ENCODE assay signal across 1 fruit fly cellular context in the genomic region with DNA sequence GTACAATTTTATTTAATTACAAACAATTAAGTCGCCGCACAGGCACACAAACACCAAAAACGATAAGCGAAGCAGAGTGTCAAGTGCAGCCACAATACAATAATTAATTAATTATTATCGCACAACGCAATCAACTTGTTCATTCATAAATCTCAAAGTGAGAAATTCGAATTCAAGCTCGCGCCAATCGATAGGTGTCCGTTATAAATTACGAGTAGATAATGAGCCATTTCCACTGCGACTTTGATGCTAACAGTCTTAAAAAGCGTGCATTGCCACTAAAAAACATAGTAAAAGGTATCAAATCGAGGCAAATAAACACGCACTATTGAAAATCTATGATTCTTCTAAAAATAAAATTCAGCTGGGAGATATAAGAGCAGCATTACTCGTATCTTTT.
TF ChIP-seq lines count a peak whose summit lies in the region.

No protein-coding gene starts in this region.

TF ChIP-seq in whole organism, embryonic, 481 proteins besides CTCF, POLR2A, EP300 and RAD21 (continued from another document):
- TF ChIP-seq sens (GFP tag; lab: Kevin White, UChicago): peak; percentile 45
- TF ChIP-seq CG2116 (GFP tag; optimal IDR thresholded peaks at IDR 0.05; lab: Kevin White, UChicago): peak; percentile 10
- TF ChIP-seq GATAe (GFP tag; conservative IDR thresholded peaks at IDR 0.05; lab: Robert Waterston, UW): no peak
- TF ChIP-seq ssp (GFP tag; IDR thresholded peaks at IDR 0.05; lab: Robert Waterston, UW): peak; percentile 84
- no peak for TF ChIP-seq Blimp-1 (GFP tag; optimal IDR thresholded peaks at IDR 0.05; lab: Kevin White, UChicago)
- no peak for TF ChIP-seq bbx (GFP tag; IDR thresholded peaks at IDR 0.05; lab: Robert Waterston, UW; ENCODE audit: partially characterized antibody)
- TF ChIP-seq CG14710 (tag; optimal IDR thresholded peaks at IDR 0.05; lab: Kevin White, UChicago): no peak
- no peak for TF ChIP-seq CG6683 (GFP tag; optimal IDR thresholded peaks at IDR 0.05; lab: Kevin White, UChicago)
- TF ChIP-seq zf30C (GFP tag; optimal IDR thresholded peaks at IDR 0.05; lab: Kevin White, UChicago): no peak
- TF ChIP-seq TFAM (GFP tag; optimal IDR thresholded peaks at IDR 0.05; lab: Kevin White, UChicago): no peak
- peak; percentile 37 for TF ChIP-seq pzg (GFP tag; optimal IDR thresholded peaks at IDR 0.05; lab: Kevin White, UChicago)
- TF ChIP-seq CG17802 (tag; optimal IDR thresholded peaks at IDR 0.05; lab: Kevin White, UChicago): peak; percentile 86
- no peak for TF ChIP-seq tll (GFP tag; optimal IDR thresholded peaks at IDR 0.05; lab: Kevin White, UChicago)
- TF ChIP-seq gt (GFP tag; IDR thresholded peaks at IDR 0.05; lab: Robert Waterston, UW): no peak
- TF ChIP-seq HLH54F (GFP tag; optimal IDR thresholded peaks at IDR 0.05; lab: Kevin White, UChicago): no peak
- no peak for TF ChIP-seq CG13296 (GFP tag; optimal IDR thresholded peaks at IDR 0.05; lab: Kevin White, UChicago)
- no peak for TF ChIP-seq Ada2b (GFP tag; IDR thresholded peaks at IDR 0.05; lab: Robert Waterston, UW)
- TF ChIP-seq CG2199 (GFP tag; IDR thresholded peaks at IDR 0.05; lab: Robert Waterston, UW): no peak
- TF ChIP-seq E2f2 (GFP tag; IDR thresholded peaks at IDR 0.05; lab: Robert Waterston, UW): peak; percentile 51; the same call in 1 of the 2 replicates
- TF ChIP-seq unc-4 (GFP tag; IDR thresholded peaks at IDR 0.05; lab: Robert Waterston, UW; ENCODE audit: partially characterized antibody): no peak
- TF ChIP-seq CG15514 (GFP tag; optimal IDR thresholded peaks at IDR 0.05; lab: Kevin White, UChicago): peak; percentile 47
- TF ChIP-seq CG16863 (GFP tag; optimal IDR thresholded peaks at IDR 0.05; lab: Kevin White, UChicago): no peak
- TF ChIP-seq BEAF-32 (GFP tag; optimal IDR thresholded peaks at IDR 0.05; lab: Kevin White, UChicago): peak; percentile 41
- TF ChIP-seq psq (GFP tag; optimal IDR thresholded peaks at IDR 0.05; lab: Kevin White, UChicago): no peak
- no peak for TF ChIP-seq ap (GFP tag; IDR thresholded peaks at IDR 0.05; lab: Robert Waterston, UW)
- no peak for TF ChIP-seq kay (GFP tag; optimal IDR thresholded peaks at IDR 0.05; lab: Kevin White, UChicago)
- no peak for TF ChIP-seq NFAT (GFP tag; IDR thresholded peaks at IDR 0.05; lab: Robert Waterston, UW)
- TF ChIP-seq CG11398 (GFP tag; optimal IDR thresholded peaks at IDR 0.05; lab: Kevin White, UChicago): no peak
- TF ChIP-seq Dll (GFP tag; IDR thresholded peaks at IDR 0.05; lab: Robert Waterston, UW; ENCODE audit: partially characterized antibody): 0 out of 4 replicates have a peak, but pooled peaks have one; percentile 20
- TF ChIP-seq BtbVII (GFP tag; optimal IDR thresholded peaks at IDR 0.05; lab: Kevin White, UChicago): no peak
- peak; percentile 26 for TF ChIP-seq CG1603 (tag; optimal IDR thresholded peaks at IDR 0.05; lab: Kevin White, UChicago)
- peak; percentile 21 for TF ChIP-seq CG30020 (tag; optimal IDR thresholded peaks at IDR 0.05; lab: Kevin White, UChicago)
- TF ChIP-seq dati (GFP tag; IDR thresholded peaks at IDR 0.05; lab: Robert Waterston, UW): no peak
- peak; percentile 79 for TF ChIP-seq CG7357 (GFP tag; IDR thresholded peaks at IDR 0.05; lab: Robert Waterston, UW)
- no peak for TF ChIP-seq ac (GFP tag; optimal IDR thresholded peaks at IDR 0.05; lab: Kevin White, UChicago)
- no peak for TF ChIP-seq CG3838 (GFP tag; optimal IDR thresholded peaks at IDR 0.05; lab: Kevin White, UChicago)
- no peak for TF ChIP-seq Ravus (GFP tag; IDR thresholded peaks at IDR 0.05; lab: Robert Waterston, UW)
- no peak for TF ChIP-seq seq (GFP tag; IDR thresholded peaks at IDR 0.05; lab: Robert Waterston, UW)
- no peak for TF ChIP-seq vvl (GFP tag; IDR thresholded peaks at IDR 0.05; lab: Robert Waterston, UW)
- TF ChIP-seq repo (GFP tag; optimal IDR thresholded peaks at IDR 0.05; lab: Kevin White, UChicago): no peak
- no peak for TF ChIP-seq Adf1 (GFP tag; IDR thresholded peaks at IDR 0.05; lab: Robert Waterston, UW)
- TF ChIP-seq sqz (GFP tag; optimal IDR thresholded peaks at IDR 0.05; lab: Kevin White, UChicago): no peak
- TF ChIP-seq lola (GFP tag; optimal IDR thresholded peaks at IDR 0.05; lab: Kevin White, UChicago): no peak
- no peak for TF ChIP-seq CG13424 (tag; optimal IDR thresholded peaks at IDR 0.05; lab: Kevin White, UChicago)
- no peak for TF ChIP-seq B-H2 (GFP tag; optimal IDR thresholded peaks at IDR 0.05; lab: Kevin White, UChicago)
- no peak for TF ChIP-seq HmgZ (tag; optimal IDR thresholded peaks at IDR 0.05; lab: Kevin White, UChicago)
- no peak for TF ChIP-seq CG9817 (tag; optimal IDR thresholded peaks at IDR 0.05; lab: Kevin White, UChicago)
- no peak for TF ChIP-seq CG7745 (tag; optimal IDR thresholded peaks at IDR 0.05; lab: Kevin White, UChicago)
- TF ChIP-seq Dp (GFP tag; optimal IDR thresholded peaks at IDR 0.05; lab: Kevin White, UChicago): peak; percentile 60
- no peak for TF ChIP-seq Sox102F (GFP tag; optimal IDR thresholded peaks at IDR 0.05; lab: Kevin White, UChicago)
- no peak for TF ChIP-seq jigr1 (GFP tag; IDR thresholded peaks at IDR 0.05; lab: Robert Waterston, UW)
- TF ChIP-seq CG14014 (GFP tag; IDR thresholded peaks at IDR 0.05; lab: Robert Waterston, UW): no peak
- TF ChIP-seq CG18619 (GFP tag; optimal IDR thresholded peaks at IDR 0.05; lab: Kevin White, UChicago): no peak
- no peak for TF ChIP-seq nom (GFP tag; optimal IDR thresholded peaks at IDR 0.05; lab: Kevin White, UChicago)
- no peak for TF ChIP-seq CG5180 (GFP tag; optimal IDR thresholded peaks at IDR 0.05; lab: Kevin White, UChicago)
- TF ChIP-seq gsb-n (tag; optimal IDR thresholded peaks at IDR 0.05; lab: Kevin White, UChicago): no peak
- TF ChIP-seq HLH4C (GFP tag; IDR thresholded peaks at IDR 0.05; lab: Robert Waterston, UW; ENCODE audit: partially characterized antibody): 0 out of 3 replicates have a peak, but pooled peaks have one; percentile 25
- no peak for TF ChIP-seq vnd (GFP tag; IDR thresholded peaks at IDR 0.05; lab: Robert Waterston, UW; ENCODE audit: partially characterized antibody)
- TF ChIP-seq Dad (GFP tag; optimal IDR thresholded peaks at IDR 0.05; lab: Kevin White, UChicago): no peak
- peak; percentile 50 for TF ChIP-seq Med (GFP tag; lab: Kevin White, UChicago)
- TF ChIP-seq sna (GFP tag; IDR thresholded peaks at IDR 0.05; lab: Robert Waterston, UW; ENCODE audit: partially characterized antibody): no peak
- TF ChIP-seq CG3995 (GFP tag; optimal IDR thresholded peaks at IDR 0.05; lab: Kevin White, UChicago): no peak
- no peak for TF ChIP-seq Trl (optimal IDR thresholded peaks at IDR 0.05; lab: Kevin White, UChicago)
- TF ChIP-seq Trl (GFP tag; optimal IDR thresholded peaks at IDR 0.05; lab: Kevin White, UChicago): no peak
- no peak for TF ChIP-seq CG17385 (GFP tag; optimal IDR thresholded peaks at IDR 0.05; lab: Kevin White, UChicago)
- no peak for TF ChIP-seq pum (GFP tag; optimal IDR thresholded peaks at IDR 0.05; lab: Kevin White, UChicago)
- TF ChIP-seq zen (tag; optimal IDR thresholded peaks at IDR 0.05; lab: Kevin White, UChicago): no peak
- TF ChIP-seq exex (tag; optimal IDR thresholded peaks at IDR 0.05; lab: Kevin White, UChicago): peak; percentile 9
- TF ChIP-seq CG15479 (GFP tag; optimal IDR thresholded peaks at IDR 0.05; lab: Kevin White, UChicago): no peak
